ENCODE assay signal across 1 fruit fly cellular context in genomic region chrX:9060078-9060477, dm6.
A peak's percentile ranks its signal among the peaks of the same experiment; 100 is the strongest.
TF ChIP-seq lines count a peak whose summit lies in the region.

No protein-coding gene starts in this region.

TF ChIP-seq in whole organism, embryonic, 481 proteins besides CTCF, POLR2A, EP300 and RAD21 (continued from another document and continues in another):
- TF ChIP-seq sim (GFP tag; IDR thresholded peaks at IDR 0.05; lab: Robert Waterston, UW), result no peak
- peak; percentile 43 for TF ChIP-seq dmrt11E (tag; optimal IDR thresholded peaks at IDR 0.05; lab: Kevin White, UChicago)
- TF ChIP-seq CG9727 (GFP tag; optimal IDR thresholded peaks at IDR 0.05; lab: Kevin White, UChicago), result peak; percentile 49
- TF ChIP-seq CG1024 (GFP tag; IDR thresholded peaks at IDR 0.05; lab: Robert Waterston, UW), result peak; percentile 65
- TF ChIP-seq CG2712 (tag; optimal IDR thresholded peaks at IDR 0.05; lab: Kevin White, UChicago), result peak; percentile 71
- peak; percentile 33 for TF ChIP-seq CG5245 (GFP tag; optimal IDR thresholded peaks at IDR 0.05; lab: Kevin White, UChicago)
- TF ChIP-seq HmgZ (tag; optimal IDR thresholded peaks at IDR 0.05; lab: Kevin White, UChicago), result peak; percentile 59
- peak; percentile 14 for TF ChIP-seq Chrac-16 (GFP tag; optimal IDR thresholded peaks at IDR 0.05; lab: Kevin White, UChicago)
- TF ChIP-seq onecut (GFP tag; IDR thresholded peaks at IDR 0.05; lab: Robert Waterston, UW), result peak; percentile 51
- TF ChIP-seq Adf1 (GFP tag; IDR thresholded peaks at IDR 0.05; lab: Robert Waterston, UW), result no peak
- no peak for TF ChIP-seq grn (GFP tag; optimal IDR thresholded peaks at IDR 0.05; lab: Kevin White, UChicago)
- TF ChIP-seq schlank (tag; optimal IDR thresholded peaks at IDR 0.05; lab: Kevin White, UChicago), result peak; percentile 21
- TF ChIP-seq Sox100B (GFP tag; optimal IDR thresholded peaks at IDR 0.05; lab: Kevin White, UChicago), result peak; percentile 70
- peak; percentile 78 for TF ChIP-seq phol (tag; optimal IDR thresholded peaks at IDR 0.05; lab: Kevin White, UChicago)
- TF ChIP-seq CG34376 (GFP tag; optimal IDR thresholded peaks at IDR 0.05; lab: Kevin White, UChicago), result no peak
- TF ChIP-seq Fer1 (GFP tag; optimal IDR thresholded peaks at IDR 0.05; lab: Kevin White, UChicago), result no peak
- 0 out of 3 replicates have a peak, but pooled peaks have one; percentile 36 for TF ChIP-seq Optix (GFP tag; IDR thresholded peaks at IDR 0.05; lab: Robert Waterston, UW)
- TF ChIP-seq H15 (GFP tag; IDR thresholded peaks at IDR 0.05; lab: Robert Waterston, UW), result peak; percentile 57; the same call in 2 of the 3 replicates
- TF ChIP-seq fd3F (GFP tag; optimal IDR thresholded peaks at IDR 0.05; lab: Kevin White, UChicago), result peak; percentile 75
- peak; percentile 26 for TF ChIP-seq wek (GFP tag; optimal IDR thresholded peaks at IDR 0.05; lab: Kevin White, UChicago)
- TF ChIP-seq CG14965 (GFP tag; optimal IDR thresholded peaks at IDR 0.05; lab: Kevin White, UChicago; ENCODE audit: borderline replicate concordance), result no peak
- peak; percentile 78 for TF ChIP-seq Meics (GFP tag; optimal IDR thresholded peaks at IDR 0.05; lab: Kevin White, UChicago)
- peak; percentile 11 to 89 for TF ChIP-seq Hr51 (GFP tag; optimal IDR thresholded peaks at IDR 0.05; lab: Kevin White, UChicago)
- no peak for TF ChIP-seq CG2199 (GFP tag; IDR thresholded peaks at IDR 0.05; lab: Robert Waterston, UW)
- peak; percentile 14; the same call in 1 of the 2 replicates for TF ChIP-seq Doc2 (GFP tag; IDR thresholded peaks at IDR 0.05; lab: Robert Waterston, UW)
- TF ChIP-seq trh (GFP tag; optimal IDR thresholded peaks at IDR 0.05; lab: Kevin White, UChicago), result no peak
- TF ChIP-seq chinmo (GFP tag; IDR thresholded peaks at IDR 0.05; lab: Robert Waterston, UW; ENCODE audit: partially characterized antibody), result no peak
- TF ChIP-seq Sry-β (GFP tag; optimal IDR thresholded peaks at IDR 0.05; lab: Kevin White, UChicago), result no peak
- TF ChIP-seq Neu2 (GFP tag; optimal IDR thresholded peaks at IDR 0.05; lab: Kevin White, UChicago; ENCODE audit: borderline replicate concordance), result no peak
- TF ChIP-seq wdn (GFP tag; IDR thresholded peaks at IDR 0.05; lab: Robert Waterston, UW), result peak; percentile 46; the same call in 1 of the 2 replicates
- peak; percentile 11 for TF ChIP-seq CG1792 (GFP tag; optimal IDR thresholded peaks at IDR 0.05; lab: Kevin White, UChicago)
- peak; percentile 12 for TF ChIP-seq ab (GFP tag; optimal IDR thresholded peaks at IDR 0.05; lab: Kevin White, UChicago)
- TF ChIP-seq CG2875 (GFP tag; optimal IDR thresholded peaks at IDR 0.05; lab: Kevin White, UChicago), result peak; percentile 59
- TF ChIP-seq nerfin-2 (GFP tag; IDR thresholded peaks at IDR 0.05; lab: Robert Waterston, UW; ENCODE audit: partially characterized antibody), result no peak
- peak; percentile 72; the same call in 2 of the 3 replicates for TF ChIP-seq ase (GFP tag; IDR thresholded peaks at IDR 0.05; lab: Robert Waterston, UW)
- TF ChIP-seq CG8281 (tag; optimal IDR thresholded peaks at IDR 0.05; lab: Kevin White, UChicago), result peak; percentile 33
- peak; percentile 68 for TF ChIP-seq CG15601 (tag; optimal IDR thresholded peaks at IDR 0.05; lab: Kevin White, UChicago)
- no peak for TF ChIP-seq HLH4C (GFP tag; IDR thresholded peaks at IDR 0.05; lab: Robert Waterston, UW; ENCODE audit: partially characterized antibody)
- peak; percentile 44 to 74 for TF ChIP-seq dpn (GFP tag; optimal IDR thresholded peaks at IDR 0.05; lab: Kevin White, UChicago)
- TF ChIP-seq CG10366 (GFP tag; IDR thresholded peaks at IDR 0.05; lab: Robert Waterston, UW), result peak; percentile 81
- no peak for TF ChIP-seq CG6683 (GFP tag; optimal IDR thresholded peaks at IDR 0.05; lab: Kevin White, UChicago)
- TF ChIP-seq cas (GFP tag; IDR thresholded peaks at IDR 0.05; lab: Robert Waterston, UW), result no peak
- TF ChIP-seq CG10274 (GFP tag; optimal IDR thresholded peaks at IDR 0.05; lab: Kevin White, UChicago), result peak; percentile 24
- TF ChIP-seq bcd (GFP tag; optimal IDR thresholded peaks at IDR 0.05; lab: Kevin White, UChicago), result peak; percentile 67
- no peak for TF ChIP-seq C15 (GFP tag; IDR thresholded peaks at IDR 0.05; lab: Robert Waterston, UW)
- no peak for TF ChIP-seq tll (GFP tag; optimal IDR thresholded peaks at IDR 0.05; lab: Kevin White, UChicago)
- no peak for TF ChIP-seq CG10321 (GFP tag; IDR thresholded peaks at IDR 0.05; lab: Robert Waterston, UW)
- TF ChIP-seq CG9215 (GFP tag; IDR thresholded peaks at IDR 0.05; lab: Robert Waterston, UW), result no peak
- peak; percentile 57 for TF ChIP-seq nmo (GFP tag; optimal IDR thresholded peaks at IDR 0.05; lab: Kevin White, UChicago)
- no peak for TF ChIP-seq Lpt (GFP tag; optimal IDR thresholded peaks at IDR 0.05; lab: Kevin White, UChicago)
- peak; percentile 44 for TF ChIP-seq CG16863 (GFP tag; optimal IDR thresholded peaks at IDR 0.05; lab: Kevin White, UChicago)
- TF ChIP-seq h (optimal IDR thresholded peaks at IDR 0.05; lab: Kevin White, UChicago), result no peak
- TF ChIP-seq az2 (GFP tag; optimal IDR thresholded peaks at IDR 0.05; lab: Kevin White, UChicago), result peak; percentile 73
- peak; percentile 84 for TF ChIP-seq oc (tag; optimal IDR thresholded peaks at IDR 0.05; lab: Kevin White, UChicago)
- peak; percentile 48 for TF ChIP-seq pnt (GFP tag; optimal IDR thresholded peaks at IDR 0.05; lab: Kevin White, UChicago)
- peak; percentile 29 for TF ChIP-seq sqz (GFP tag; optimal IDR thresholded peaks at IDR 0.05; lab: Kevin White, UChicago)
- peak; percentile 58; the same call in 1 of the 3 replicates for TF ChIP-seq zfh1 (GFP tag; IDR thresholded peaks at IDR 0.05; lab: Robert Waterston, UW)
- peak; percentile 17 for TF ChIP-seq CG13624 (GFP tag; optimal IDR thresholded peaks at IDR 0.05; lab: Kevin White, UChicago)
- peak; percentile 84 for TF ChIP-seq CG31441 (GFP tag; IDR thresholded peaks at IDR 0.05; lab: Robert Waterston, UW)
- no peak for TF ChIP-seq CG3163 (GFP tag; optimal IDR thresholded peaks at IDR 0.05; lab: Kevin White, UChicago)
- peak; percentile 63 for TF ChIP-seq HHEX (GFP tag; optimal IDR thresholded peaks at IDR 0.05; lab: Kevin White, UChicago)
- TF ChIP-seq CG8089 (GFP tag; optimal IDR thresholded peaks at IDR 0.05; lab: Kevin White, UChicago), result peak; percentile 47
- TF ChIP-seq Deaf1 (tag; optimal IDR thresholded peaks at IDR 0.05; lab: Kevin White, UChicago), result no peak
- TF ChIP-seq Hr78 (GFP tag; optimal IDR thresholded peaks at IDR 0.05; lab: Kevin White, UChicago), result peak in 1 of 2 experiments; percentile 22
- peak; percentile 36 for TF ChIP-seq tio (GFP tag; optimal IDR thresholded peaks at IDR 0.05; lab: Kevin White, UChicago)
- peak; percentile 25 for TF ChIP-seq CG30431 (GFP tag; optimal IDR thresholded peaks at IDR 0.05; lab: Kevin White, UChicago)
- TF ChIP-seq abd-A (tag; optimal IDR thresholded peaks at IDR 0.05; lab: Kevin White, UChicago), result no peak
- TF ChIP-seq CG43689 (GFP tag; IDR thresholded peaks at IDR 0.05; lab: Robert Waterston, UW), result peak; percentile 54
- TF ChIP-seq slou (GFP tag; optimal IDR thresholded peaks at IDR 0.05; lab: Kevin White, UChicago), result no peak
- TF ChIP-seq mirr (GFP tag; optimal IDR thresholded peaks at IDR 0.05; lab: Kevin White, UChicago), result no peak
- TF ChIP-seq CG11504 (tag; optimal IDR thresholded peaks at IDR 0.05; lab: Kevin White, UChicago), result peak; percentile 87
- peak; percentile 31; the same call in 1 of the 2 replicates for TF ChIP-seq peb (GFP tag; IDR thresholded peaks at IDR 0.05; lab: Robert Waterston, UW)
- no peak for TF ChIP-seq CG2129 (GFP tag; IDR thresholded peaks at IDR 0.05; lab: Robert Waterston, UW; ENCODE audit: partially characterized antibody)
- TF ChIP-seq ewg (GFP tag; optimal IDR thresholded peaks at IDR 0.05; lab: Kevin White, UChicago), result peak; percentile 65
- TF ChIP-seq gce (GFP tag; IDR thresholded peaks at IDR 0.05; lab: Robert Waterston, UW), result peak; percentile 46; the same call in 1 of the 3 replicates
- no peak for TF ChIP-seq CG6791 (GFP tag; IDR thresholded peaks at IDR 0.05; lab: Robert Waterston, UW; ENCODE audit: partially characterized antibody)
- no peak for TF ChIP-seq Opbp (GFP tag; IDR thresholded peaks at IDR 0.05; lab: Robert Waterston, UW; ENCODE audit: partially characterized antibody)
- TF ChIP-seq Ptx1 (GFP tag; IDR thresholded peaks at IDR 0.05; lab: Robert Waterston, UW), result peak; percentile 63
- peak; percentile 55 for TF ChIP-seq Hsf (GFP tag; optimal IDR thresholded peaks at IDR 0.05; lab: Kevin White, UChicago)
- no peak for TF ChIP-seq Dll (GFP tag; IDR thresholded peaks at IDR 0.05; lab: Robert Waterston, UW; ENCODE audit: partially characterized antibody)
- TF ChIP-seq sug (tag; optimal IDR thresholded peaks at IDR 0.05; lab: Kevin White, UChicago), result no peak
- TF ChIP-seq sens-2 (GFP tag; IDR thresholded peaks at IDR 0.05; lab: Robert Waterston, UW), result no peak
- no peak for TF ChIP-seq ro (GFP tag; IDR thresholded peaks at IDR 0.05; lab: Robert Waterston, UW)
- peak; percentile 38 for TF ChIP-seq CG1602 (GFP tag; optimal IDR thresholded peaks at IDR 0.05; lab: Kevin White, UChicago)
- TF ChIP-seq CG1603 (tag; optimal IDR thresholded peaks at IDR 0.05; lab: Kevin White, UChicago), result peak; percentile 90
- no peak for TF ChIP-seq psq (GFP tag; optimal IDR thresholded peaks at IDR 0.05; lab: Kevin White, UChicago)
- no peak for TF ChIP-seq CG8359 (GFP tag; optimal IDR thresholded peaks at IDR 0.05; lab: Kevin White, UChicago; ENCODE audit: borderline replicate concordance)
- TF ChIP-seq CHES-1-like (GFP tag; optimal IDR thresholded peaks at IDR 0.05; lab: Kevin White, UChicago), result peak; percentile 6
- no peak for TF ChIP-seq Ets97D (GFP tag; optimal IDR thresholded peaks at IDR 0.05; lab: Kevin White, UChicago)
- TF ChIP-seq Trl (optimal IDR thresholded peaks at IDR 0.05; lab: Kevin White, UChicago), result no peak
- TF ChIP-seq Trl (GFP tag; optimal IDR thresholded peaks at IDR 0.05; lab: Kevin White, UChicago), result peak; percentile 36
- TF ChIP-seq inv (GFP tag; IDR thresholded peaks at IDR 0.05; lab: Robert Waterston, UW; ENCODE audit: partially characterized antibody), result no peak
- TF ChIP-seq lilli (GFP tag; optimal IDR thresholded peaks at IDR 0.05; lab: Kevin White, UChicago), result peak; percentile 53
- no peak for TF ChIP-seq prd (optimal IDR thresholded peaks at IDR 0.05; lab: Kevin White, UChicago)
- TF ChIP-seq prd (GFP tag; IDR thresholded peaks at IDR 0.05; lab: Robert Waterston, UW), result peak; percentile 63
- no peak for TF ChIP-seq Bgb (GFP tag; IDR thresholded peaks at IDR 0.05; lab: Robert Waterston, UW; ENCODE audit: partially characterized antibody)
- peak; percentile 83 for TF ChIP-seq CG6689 (GFP tag; IDR thresholded peaks at IDR 0.05; lab: Robert Waterston, UW)
- TF ChIP-seq Fer3 (tag; optimal IDR thresholded peaks at IDR 0.05; lab: Kevin White, UChicago), result peak; percentile 77
- no peak for TF ChIP-seq fu2 (GFP tag; optimal IDR thresholded peaks at IDR 0.05; lab: Kevin White, UChicago)
- TF ChIP-seq CG13775 (GFP tag; optimal IDR thresholded peaks at IDR 0.05; lab: Kevin White, UChicago), result no peak
- peak; percentile 43 for TF ChIP-seq CG5180 (GFP tag; optimal IDR thresholded peaks at IDR 0.05; lab: Kevin White, UChicago)
- TF ChIP-seq CG14050 (GFP tag; IDR thresholded peaks at IDR 0.05; lab: Robert Waterston, UW), result peak; percentile 66
- TF ChIP-seq p53 (GFP tag; optimal IDR thresholded peaks at IDR 0.05; lab: Kevin White, UChicago), result no peak
- no peak for TF ChIP-seq CG17612 (GFP tag; IDR thresholded peaks at IDR 0.05; lab: Robert Waterston, UW)
- TF ChIP-seq zf30C (GFP tag; optimal IDR thresholded peaks at IDR 0.05; lab: Kevin White, UChicago), result no peak
- TF ChIP-seq bbx (GFP tag; IDR thresholded peaks at IDR 0.05; lab: Robert Waterston, UW; ENCODE audit: partially characterized antibody), result no peak
- TF ChIP-seq B-H1 (GFP tag; IDR thresholded peaks at IDR 0.05; lab: Robert Waterston, UW), result peak; percentile 58
- TF ChIP-seq CG9817 (tag; optimal IDR thresholded peaks at IDR 0.05; lab: Kevin White, UChicago), result peak; percentile 73
- peak; percentile 62 for TF ChIP-seq Vsx1 (GFP tag; optimal IDR thresholded peaks at IDR 0.05; lab: Kevin White, UChicago)
- no peak for TF ChIP-seq Hr39 (optimal IDR thresholded peaks at IDR 0.05; lab: Kevin White, UChicago)
- TF ChIP-seq ranshi (GFP tag; IDR thresholded peaks at IDR 0.05; lab: Robert Waterston, UW), result peak; percentile 80
- TF ChIP-seq mld (GFP tag; IDR thresholded peaks at IDR 0.05; lab: Robert Waterston, UW; ENCODE audit: partially characterized antibody), result no peak
- TF ChIP-seq CG32767 (GFP tag; IDR thresholded peaks at IDR 0.05; lab: Robert Waterston, UW), result peak; percentile 77
- TF ChIP-seq CG7839 (tag; optimal IDR thresholded peaks at IDR 0.05; lab: Kevin White, UChicago), result peak; percentile 75
- peak; percentile 34 for TF ChIP-seq CG12236 (GFP tag; optimal IDR thresholded peaks at IDR 0.05; lab: Kevin White, UChicago)
- no peak for TF ChIP-seq kay (GFP tag; optimal IDR thresholded peaks at IDR 0.05; lab: Kevin White, UChicago)
- TF ChIP-seq disco-r (GFP tag; optimal IDR thresholded peaks at IDR 0.05; lab: Kevin White, UChicago), result no peak
- peak; percentile 28 for TF ChIP-seq Side (GFP tag; optimal IDR thresholded peaks at IDR 0.05; lab: Kevin White, UChicago)
- peak; percentile 59 for TF ChIP-seq Hr3 (GFP tag; optimal IDR thresholded peaks at IDR 0.05; lab: Kevin White, UChicago)
- peak; percentile 11 for TF ChIP-seq Spps (tag; optimal IDR thresholded peaks at IDR 0.05; lab: Kevin White, UChicago)
- TF ChIP-seq Taf1 (GFP tag; IDR thresholded peaks at IDR 0.05; lab: Robert Waterston, UW), result no peak
- peak; percentile 78 for TF ChIP-seq salm (tag; optimal IDR thresholded peaks at IDR 0.05; lab: Kevin White, UChicago)
- TF ChIP-seq sob (GFP tag; IDR thresholded peaks at IDR 0.05; lab: Robert Waterston, UW), result peak; percentile 69
- TF ChIP-seq CG30403 (GFP tag; optimal IDR thresholded peaks at IDR 0.05; lab: Kevin White, UChicago), result peak; percentile 75
- TF ChIP-seq Dref (GFP tag; IDR thresholded peaks at IDR 0.05; lab: Robert Waterston, UW), result no peak
- peak; percentile 71 for TF ChIP-seq Xbp1 (GFP tag; optimal IDR thresholded peaks at IDR 0.05; lab: Kevin White, UChicago)
- peak; percentile 39; the same call in 1 of the 2 replicates for TF ChIP-seq dimm (GFP tag; IDR thresholded peaks at IDR 0.05; lab: Robert Waterston, UW)
- peak; percentile 80 for TF ChIP-seq fd96Cb (tag; optimal IDR thresholded peaks at IDR 0.05; lab: Kevin White, UChicago)
- TF ChIP-seq unpg (GFP tag; optimal IDR thresholded peaks at IDR 0.05; lab: Kevin White, UChicago), result peak; percentile 89
- peak; percentile 84 for TF ChIP-seq lab (GFP tag; optimal IDR thresholded peaks at IDR 0.05; lab: Kevin White, UChicago)
- peak; percentile 78 for TF ChIP-seq CG11696 (GFP tag; IDR thresholded peaks at IDR 0.05; lab: Robert Waterston, UW)
- no peak for TF ChIP-seq CG13894 (tag; optimal IDR thresholded peaks at IDR 0.05; lab: Kevin White, UChicago)
